Fruit fly (Drosophila melanogaster) whole organism, larva: ENCODE results near the gene CG7720.
A peak's percentile ranks its signal among the peaks of the same experiment; 100 is the strongest.

Experiments
- noc ChIP-seq: fragments of 200-800 bp; sonication (Bioruptor generic); optimal IDR thresholded peaks from 3 replicates; lab custom pipeline; 2019; ENCODE audit warnings: missing biosample characterization, mild to moderate bottlenecking, missing genetic modification characterization, moderate library complexity

CG7720 gene

dm6 chr3R:18742358-18743269 is 52.4 kb downstream of the CG7720 start:
- no peak for TF ChIP-seq noc

- TF ChIP-seq noc: no peak
Observed at dm6 chr3R:18741844-18742187, 53.2 kb downstream of the CG7720 start.

- peak; percentile 99 for TF ChIP-seq noc
Observed at dm6 chr3R:18741027-18741843, 53.7 kb downstream of the CG7720 start.

DNA sequence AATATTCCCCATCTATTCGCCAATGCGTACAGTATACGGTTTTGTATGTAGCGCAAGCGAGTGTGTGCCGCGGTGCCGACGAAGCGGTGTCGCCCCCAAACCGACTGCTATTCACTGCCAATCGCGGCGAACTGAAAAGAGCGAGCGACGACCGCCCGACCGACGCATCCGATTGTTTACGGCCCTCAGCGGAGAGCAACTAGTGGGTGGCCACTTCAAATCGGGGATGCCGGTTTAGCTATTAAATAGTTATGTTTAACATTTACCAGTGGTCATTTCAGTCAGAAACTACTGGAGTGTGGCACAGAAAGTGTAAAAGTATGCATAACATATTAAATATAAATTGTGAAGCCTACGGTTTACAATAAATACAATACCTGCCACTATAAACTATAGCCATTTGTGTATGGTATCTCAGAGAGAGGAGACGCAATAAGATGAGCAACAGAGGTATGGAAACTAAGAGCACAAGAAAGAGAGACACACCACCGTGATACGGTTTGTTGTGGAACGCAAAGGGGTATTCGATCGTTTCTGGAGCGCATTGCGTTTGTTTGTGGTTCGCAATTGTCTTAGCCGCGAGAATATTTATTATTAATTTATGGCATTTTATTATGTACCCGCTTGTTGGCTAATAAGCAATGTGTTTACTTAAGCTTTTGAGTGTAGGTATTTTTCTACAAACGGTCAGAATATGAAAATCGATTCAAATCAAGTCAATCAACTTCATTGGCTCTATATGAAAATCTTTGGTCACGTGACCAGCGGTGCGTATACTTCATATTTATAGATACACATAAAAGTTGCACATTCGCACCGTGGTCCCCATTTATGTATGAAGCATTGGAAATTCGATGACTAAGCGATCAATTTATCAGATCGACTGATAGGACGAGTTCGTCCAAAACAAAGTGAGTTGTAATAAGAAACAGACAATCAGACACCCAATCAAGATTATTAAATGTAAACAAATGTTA is 54.7 kb downstream of the CG7720 start:
- peak; percentile 63 for TF ChIP-seq noc

- TF ChIP-seq noc: no peak
Observed at dm6 chr3R:18739435-18739977, 55.5 kb downstream of the CG7720 start.

- no peak for TF ChIP-seq noc
Observed at dm6 chr3R:18738705-18739434, 56.1 kb downstream of the CG7720 start.

DNA sequence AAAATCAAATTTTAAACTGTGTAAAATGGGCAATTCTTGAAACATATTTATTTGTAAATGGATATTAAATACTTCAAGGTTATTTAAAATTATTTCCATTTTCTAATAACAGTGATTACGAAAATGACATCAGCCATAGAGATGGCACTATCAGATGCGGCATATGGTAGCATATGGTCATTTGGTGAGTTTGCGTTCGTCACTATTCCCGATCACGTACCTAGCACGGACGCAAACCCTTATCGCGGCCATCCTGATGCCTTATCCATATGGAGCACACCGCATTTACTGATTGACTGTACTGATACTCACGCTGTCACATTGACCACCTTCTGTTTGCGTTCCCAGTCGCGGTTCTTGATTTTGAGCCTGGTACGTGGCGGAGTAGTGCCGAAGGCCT is 56.9 kb downstream of the CG7720 start:
- TF ChIP-seq noc: no peak

DNA sequence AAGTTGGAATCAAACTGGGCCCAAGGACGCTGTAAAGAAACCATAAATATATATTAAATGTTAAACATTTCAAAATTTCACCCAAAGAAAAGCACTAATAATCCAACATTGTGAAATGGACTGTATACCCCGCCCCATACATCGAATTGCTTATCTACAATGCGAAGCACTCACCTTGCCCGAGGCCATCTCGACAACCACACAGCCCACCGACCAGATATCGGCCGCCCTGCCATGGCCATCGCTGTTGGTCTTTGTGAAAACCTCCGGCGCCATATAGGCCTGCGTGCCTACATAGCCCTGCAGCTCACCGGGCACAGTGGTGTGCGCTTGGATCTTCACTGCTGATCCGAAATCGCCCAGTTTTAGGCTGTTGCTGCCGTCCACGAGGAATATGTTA is 61.4 kb downstream of the CG7720 start:
- TF ChIP-seq noc: no peak

dm6 chr3R:18732381-18732780 is 62.6 kb downstream of the CG7720 start, which contains the start of gene CG14302:
TSS of gene CG14302 (plus strand) at chr3R:18732681.
- TF ChIP-seq noc: no peak

dm6 chr3R:18731241-18731640 is 63.7 kb downstream of the CG7720 start:
- no peak for TF ChIP-seq noc

DNA sequence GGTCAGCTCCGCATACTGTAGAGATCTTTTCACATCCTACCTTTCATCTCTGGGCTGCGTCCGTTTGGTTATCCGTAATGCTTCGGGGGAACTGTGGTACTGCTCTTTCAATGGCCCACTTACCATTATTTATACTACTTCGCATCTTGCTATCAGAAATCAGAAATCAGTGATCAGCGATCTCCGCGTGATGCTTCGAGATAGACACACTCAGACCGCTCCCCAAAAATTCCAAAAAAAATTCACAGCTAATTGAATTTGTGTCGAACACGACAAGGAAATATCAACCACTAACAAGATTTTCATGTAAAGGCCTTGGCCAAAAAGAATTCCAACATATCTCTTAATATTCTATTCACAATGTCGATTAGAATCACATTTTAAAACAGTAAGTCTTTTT is 66.6 kb downstream of the CG7720 start, which contains the start of gene CG7715:
CG7715 (minus strand) TSS at position 101 of the 400 bp plus-strand sequence.
- TF ChIP-seq noc: no peak

- TF ChIP-seq noc: no peak
Observed at dm6 chr3R:18726334-18726733, 68.6 kb downstream of the CG7720 start, which contains the start of gene CG7714. TSS of gene CG7714 (minus strand) at chr3R:18726434.

DNA sequence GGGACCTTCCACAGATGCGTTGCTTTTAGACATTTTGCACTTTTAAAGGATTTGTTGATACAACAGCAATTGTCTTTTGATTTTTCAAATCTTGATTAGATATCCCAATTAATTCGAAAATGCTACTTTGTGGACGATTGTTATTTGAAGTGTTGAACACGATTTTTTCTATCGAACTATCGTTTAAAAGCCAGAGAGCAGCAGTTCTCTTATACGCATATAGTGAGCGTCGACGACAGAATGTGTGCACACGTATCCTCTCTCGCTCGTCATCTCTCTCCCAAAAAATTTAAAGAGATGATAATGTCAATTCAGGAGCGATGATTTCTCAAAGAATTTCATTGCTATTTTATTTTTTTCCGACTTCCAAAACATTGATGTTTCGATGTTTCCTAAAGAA is 72.5 kb downstream of the CG7720 start, which contains the start of gene CG34283:
CG34283 (minus strand) TSS at position 101 of the 400 bp plus-strand sequence.
- TF ChIP-seq noc: no peak

DNA sequence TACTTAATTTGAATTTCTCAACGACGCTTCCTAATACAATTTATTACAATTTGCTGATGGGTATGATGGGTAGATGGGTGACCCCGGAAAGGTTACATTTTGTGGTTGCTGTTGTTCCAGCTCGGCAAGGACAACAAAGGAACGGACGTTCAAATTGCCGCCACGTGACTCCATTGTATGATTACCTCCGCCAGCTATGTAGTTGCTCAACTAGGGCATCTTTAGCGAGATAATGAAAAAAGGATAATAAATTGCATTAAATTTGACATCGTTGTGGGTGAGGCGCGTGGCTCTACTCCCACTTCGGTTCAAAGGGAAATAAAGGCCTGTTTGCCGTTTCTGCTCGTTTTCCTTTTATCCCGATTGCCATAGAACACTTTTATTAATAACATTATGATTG is 73.6 kb downstream of the CG7720 start:
- no peak for TF ChIP-seq noc

- TF ChIP-seq noc: peak; percentile 45
Observed at dm6 chr3R:18719767-18720341, 75.1 kb downstream of the CG7720 start.
